Worm (Caenorhabditis elegans) whole organism, late embryonic: ENCODE results near the gene dhrr-1.

Experiments used
- ama-1 ChIP-seq: fragments of 150-350 bp; optimal IDR thresholded peaks from 2 replicates; lab custom pipeline; 2014
- dve-1 ChIP-seq: sonication (generic microtip); optimal IDR thresholded peaks from 2 replicates; lab custom pipeline; 2017; ENCODE audit warnings: antibody characterized with exemption, mild to moderate bottlenecking, missing genetic modification characterization, missing compliant biosample characterization
- syd-9 ChIP-seq: sonication (generic microtip); optimal IDR thresholded peaks from 2 replicates; lab custom pipeline; 2016; ENCODE audit warnings: mild to moderate bottlenecking, missing genetic modification characterization, moderate library complexity, missing compliant biosample characterization
- tbx-2 ChIP-seq: sonication (generic microtip); optimal IDR thresholded peaks from 2 replicates; lab custom pipeline; 2016; ENCODE audit warnings: missing genetic modification characterization, missing compliant biosample characterization
- unc-42 ChIP-seq: sonication (generic microtip); optimal IDR thresholded peaks from 2 replicates; lab custom pipeline; 2016; ENCODE audit warnings: missing genotype, missing genetic modification characterization, missing compliant biosample characterization

DNA sequence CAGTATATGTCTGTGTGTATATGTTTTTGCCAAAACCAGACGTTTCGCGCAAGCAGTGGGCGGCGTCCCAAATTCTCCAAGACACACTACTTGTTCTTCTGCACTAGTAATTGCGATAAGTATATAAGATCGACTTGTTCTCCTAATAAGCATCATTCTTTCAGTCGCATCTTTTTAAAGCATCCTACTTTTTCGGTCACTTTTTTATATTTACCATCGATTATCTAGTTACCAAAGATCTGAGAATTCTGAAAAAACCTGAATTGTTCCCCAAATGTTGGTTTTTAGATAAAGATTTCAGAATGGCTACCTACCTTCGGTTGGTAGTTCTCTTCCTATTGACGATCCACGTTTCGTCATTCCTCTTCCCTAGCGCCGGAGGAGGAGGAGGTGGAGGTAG is 17.5 kb downstream of the dhrr-1 start, which contains the start of gene grl-25:
- TF ChIP-seq syd-9 (tag; lab: Kevin White, UChicago): no peak
- TF ChIP-seq dve-1 (tag; lab: Kevin White, UChicago): no peak
- no peak for TF ChIP-seq tbx-2 (tag; lab: Kevin White, UChicago)
- no peak for TF ChIP-seq unc-42 (tag; lab: Kevin White, UChicago)
- no peak for TF ChIP-seq ama-1 (lab: Kevin White, UChicago)
